Fruit fly (Drosophila melanogaster): ENCODE measurements around the gene RpS10a.

RpS10a gene

dm6 chr3R:27679019-27679418, 26.5 kb downstream of the RpS10a start, which contains the start of gene CG12883 (continued):
- TF ChIP-seq dm (GFP tag; optimal IDR thresholded peaks at IDR 0.05) (no peak), CG30020 (tag; optimal IDR thresholded peaks at IDR 0.05) (no peak), Lpt (GFP tag; optimal IDR thresholded peaks at IDR 0.05) (no peak), esg (GFP tag; conservative IDR thresholded peaks at IDR 0.05) (no peak), nom (GFP tag; optimal IDR thresholded peaks at IDR 0.05) (no peak), CG8924 (tag; optimal IDR thresholded peaks at IDR 0.05) (no peak), cad (GFP tag; optimal IDR thresholded peaks at IDR 0.05) (no peak), CG14667 (GFP tag; IDR thresholded peaks at IDR 0.05) (no peak), zfh1 (GFP tag; IDR thresholded peaks at IDR 0.05) (no peak), Bteb2 (GFP tag; optimal IDR thresholded peaks at IDR 0.05) (no peak), exex (tag; optimal IDR thresholded peaks at IDR 0.05) (no peak), gfzf (GFP tag; optimal IDR thresholded peaks at IDR 0.05) (peak; percentile 74), CG10147 (GFP tag; optimal IDR thresholded peaks at IDR 0.05) (no peak), CG7839 (tag; optimal IDR thresholded peaks at IDR 0.05) (no peak), CG12219 (GFP tag; optimal IDR thresholded peaks at IDR 0.05) (no peak), Nf-YB (GFP tag; optimal IDR thresholded peaks at IDR 0.05) (peak; percentile 84), Hmr (GFP tag; optimal IDR thresholded peaks at IDR 0.05) (no peak), peb (GFP tag; IDR thresholded peaks at IDR 0.05) (no peak), CG17829 (tag; optimal IDR thresholded peaks at IDR 0.05) (no peak), da (GFP tag; optimal IDR thresholded peaks at IDR 0.05) (no peak), stc (GFP tag; IDR thresholded peaks at IDR 0.05) (no peak), Stat92E (GFP tag; optimal IDR thresholded peaks at IDR 0.05) (no peak), Trl (optimal IDR thresholded peaks at IDR 0.05) (no peak), Trl (GFP tag; optimal IDR thresholded peaks at IDR 0.05) (no peak), tup (GFP tag; optimal IDR thresholded peaks at IDR 0.05) (no peak), CG13894 (tag; optimal IDR thresholded peaks at IDR 0.05) (no peak), H2.0 (GFP tag; IDR thresholded peaks at IDR 0.05) (no peak), onecut (GFP tag; IDR thresholded peaks at IDR 0.05) (no peak), Oli (tag; optimal IDR thresholded peaks at IDR 0.05) (no peak), ewg (GFP tag; optimal IDR thresholded peaks at IDR 0.05) (no peak), CG11723 (GFP tag; optimal IDR thresholded peaks at IDR 0.05) (no peak), HLH54F (GFP tag; optimal IDR thresholded peaks at IDR 0.05) (no peak), CG18619 (GFP tag; optimal IDR thresholded peaks at IDR 0.05) (no peak), CG17328 (GFP tag; IDR thresholded peaks at IDR 0.05) (no peak), NC2β (GFP tag; optimal IDR thresholded peaks at IDR 0.05) (no peak), CG10267 (tag; optimal IDR thresholded peaks at IDR 0.05) (no peak), Hr39 (optimal IDR thresholded peaks at IDR 0.05) (no peak), odd (GFP tag; optimal IDR thresholded peaks at IDR 0.05) (no peak), CoRest (tag; optimal IDR thresholded peaks at IDR 0.05) (no peak), gem (tag; optimal IDR thresholded peaks at IDR 0.05) (no peak), Asciz (GFP tag; optimal IDR thresholded peaks at IDR 0.05) (no peak), CG34422 (GFP tag; IDR thresholded peaks at IDR 0.05) (peak; percentile 14; the same call in 1 of the 3 replicates), CG10959 (GFP tag; IDR thresholded peaks at IDR 0.05) (no peak), CG6683 (GFP tag; optimal IDR thresholded peaks at IDR 0.05) (no peak), CG17385 (GFP tag; optimal IDR thresholded peaks at IDR 0.05) (no peak), zen2 (GFP tag; IDR thresholded peaks at IDR 0.05; ENCODE audit: partially characterized antibody) (no peak), MBD-R2 (GFP tag; IDR thresholded peaks at IDR 0.05) (peak; percentile 66), CG2199 (GFP tag; IDR thresholded peaks at IDR 0.05) (no peak), Mes4 (GFP tag; optimal IDR thresholded peaks at IDR 0.05) (no peak), Atf3 (GFP tag; optimal IDR thresholded peaks at IDR 0.05) (no peak), Xbp1 (GFP tag; optimal IDR thresholded peaks at IDR 0.05) (no peak), h (optimal IDR thresholded peaks at IDR 0.05) (no peak), CG42726 (GFP tag; IDR thresholded peaks at IDR 0.05; ENCODE audit: partially characterized antibody) (no peak)
